Fruit fly (Drosophila melanogaster) whole organism, embryonic: ENCODE data around the gene CG12589.
A peak's percentile ranks its signal among the peaks of the same experiment; 100 is the strongest.

Experiments
- Atf-2 ChIP-seq: fragments of 200-800 bp; sonication (Bioruptor generic); optimal IDR thresholded peaks from 2 replicates; lab custom pipeline; 2016; ENCODE audit warnings: missing biosample characterization, missing genetic modification characterization
- CG10209 ChIP-seq: fragments of 200-800 bp; sonication (Bioruptor generic); optimal IDR thresholded peaks from 3 replicates; lab custom pipeline; 2017; ENCODE audit warnings: missing biosample characterization, mild to moderate bottlenecking, missing genetic modification characterization, missing genetic modification reagents
- CG10959 ChIP-seq: fragments of 200-800 bp; sonication (Bioruptor generic); IDR thresholded peaks from 2 replicates; pipeline ENCODE4 v1.3.6; 2022; ENCODE audit warnings: missing biosample characterization, missing genetic modification characterization
- CG11696 ChIP-seq: fragments of 200-800 bp; sonication (Bioruptor generic); IDR thresholded peaks from 2 replicates; pipeline ENCODE4 v1.3.6; 2022; ENCODE audit warnings: missing biosample characterization, missing genetic modification characterization
- CG1233 ChIP-seq: fragments of 200-800 bp; sonication (Bioruptor generic); optimal IDR thresholded peaks from 4 replicates; lab custom pipeline; 2018; ENCODE audit warnings: missing biosample characterization, mild to moderate bottlenecking, missing genetic modification characterization
- CG14965 ChIP-seq: fragments of 200-800 bp; sonication (Bioruptor generic); optimal IDR thresholded peaks from 2 replicates; lab custom pipeline; 2016; ENCODE audit warnings: missing biosample characterization, missing genetic modification characterization, borderline replicate concordance
- CG15011 ChIP-seq: fragments of 200-800 bp; sonication (Bioruptor generic); optimal IDR thresholded peaks from 3 replicates; lab custom pipeline; 2018; ENCODE audit warnings: missing biosample characterization, mild to moderate bottlenecking, missing genetic modification characterization
- CG1602 ChIP-seq: fragments of 200-800 bp; sonication (Bioruptor generic); optimal IDR thresholded peaks from 3 replicates; lab custom pipeline; 2016; ENCODE audit warnings: missing biosample characterization, missing genetic modification characterization
- CG17385 ChIP-seq: fragments of 200-800 bp; sonication (Bioruptor generic); optimal IDR thresholded peaks from 3 replicates; lab custom pipeline; 2018; ENCODE audit warnings: missing biosample characterization, mild to moderate bottlenecking, missing genetic modification characterization
- CG17612 ChIP-seq: fragments of 200-800 bp; sonication (Bioruptor generic); IDR thresholded peaks from 2 replicates; pipeline ENCODE4 v1.3.6; 2022; ENCODE audit warnings: missing biosample characterization, missing genetic modification characterization
- CG2875 ChIP-seq: fragments of 200-800 bp; sonication (Bioruptor generic); optimal IDR thresholded peaks from 2 replicates; lab custom pipeline; 2017; ENCODE audit warnings: missing biosample characterization, mild to moderate bottlenecking, missing genetic modification characterization, missing genetic modification reagents
- CG32532 ChIP-seq: fragments of 200-800 bp; sonication (Bioruptor generic); IDR thresholded peaks from 2 replicates; pipeline ENCODE4 v1.3.6; 2022; ENCODE audit warnings: missing biosample characterization, missing genetic modification characterization
- CG32772 ChIP-seq: fragments of 200-800 bp; sonication (Bioruptor generic); IDR thresholded peaks from 2 replicates; pipeline ENCODE4 v1.3.6; 2022; ENCODE audit warnings: missing biosample characterization, missing genetic modification characterization
- CG7372 ChIP-seq: fragments of 200-800 bp; sonication (Bioruptor generic); IDR thresholded peaks from 2 replicates; pipeline ENCODE4 v1.3.6; 2022; ENCODE audit warnings: missing biosample characterization, missing genetic modification characterization
- Chrac-16 ChIP-seq: fragments of 200-800 bp; sonication (Bioruptor generic); optimal IDR thresholded peaks from 3 replicates; lab custom pipeline; 2016; ENCODE audit warnings: missing biosample characterization, missing genetic modification characterization
- Dbx ChIP-seq: fragments of 200-800 bp; sonication (Bioruptor generic); IDR thresholded peaks from 3 replicates; pipeline ENCODE4 v1.3.6; 2022; ENCODE audit warnings: missing biosample characterization, missing genetic modification characterization
- Fer1 ChIP-seq: fragments of 200-800 bp; sonication (Bioruptor generic); optimal IDR thresholded peaks from 2 replicates; lab custom pipeline; 2017; ENCODE audit warnings: missing biosample characterization, mild to moderate bottlenecking, missing genetic modification characterization
- Gsc ChIP-seq: fragments of 200-800 bp; sonication (Bioruptor generic); IDR thresholded peaks from 2 replicates; pipeline ENCODE4 v1.3.6; 2022; ENCODE audit warnings: missing biosample characterization, missing genetic modification characterization
- HLH4C ChIP-seq: fragments of 200-800 bp; sonication (Bioruptor generic); IDR thresholded peaks from 3 replicates; pipeline ENCODE4 v1.3.6; 2022; ENCODE audit warnings: missing biosample characterization, missing genetic modification characterization; ENCODE audit not compliant: partially characterized antibody
- Hand ChIP-seq: fragments of 200-800 bp; sonication (Bioruptor generic); optimal IDR thresholded peaks from 2 replicates; lab custom pipeline; 2017; ENCODE audit warnings: mild to moderate bottlenecking, missing biosample characterization, missing genetic modification reagents, missing genetic modification characterization
- Hr39 ChIP-seq: fragments of >200 bp; optimal IDR thresholded peaks from 2 replicates; lab custom pipeline; 2017
- Hsf ChIP-seq: fragments of 200-800 bp; sonication (Bioruptor generic); optimal IDR thresholded peaks from 3 replicates; lab custom pipeline; 2016; ENCODE audit warnings: missing biosample characterization, missing genetic modification characterization
- Meics ChIP-seq: fragments of 200-800 bp; sonication (Bioruptor generic); optimal IDR thresholded peaks from 2 replicates; lab custom pipeline; 2017; ENCODE audit warnings: missing biosample characterization, mild to moderate bottlenecking, missing genetic modification characterization
- Side ChIP-seq: fragments of 200-800 bp; sonication (Bioruptor generic); optimal IDR thresholded peaks from 2 replicates; lab custom pipeline; 2016; ENCODE audit warnings: missing biosample characterization, missing genetic modification characterization
- Six4 ChIP-seq: fragments of 200-800 bp; sonication (Bioruptor generic); optimal IDR thresholded peaks from 2 replicates; lab custom pipeline; 2016; ENCODE audit warnings: missing biosample characterization, missing genetic modification characterization
- Spps ChIP-seq: fragments of 200-800 bp; sonication (Bioruptor generic); optimal IDR thresholded peaks from 2 replicates; lab custom pipeline; 2018; ENCODE audit warnings: missing biosample characterization, mild to moderate bottlenecking, missing genetic modification characterization
- bigmax ChIP-seq: fragments of 200-800 bp; sonication (Bioruptor generic); optimal IDR thresholded peaks from 2 replicates; lab custom pipeline; 2018; ENCODE audit warnings: missing biosample characterization, mild to moderate bottlenecking, missing genetic modification characterization
- chif ChIP-seq, 2 experiments: fragments of 200-800 bp; sonication (Bioruptor generic); optimal IDR thresholded peaks; 3 replicates each; lab custom pipeline; 2016; ENCODE audit warnings: missing biosample characterization in 2 of 2, missing genetic modification characterization in 2 of 2
- chm ChIP-seq: fragments of 200-800 bp; sonication (Bioruptor generic); IDR thresholded peaks from 2 replicates; pipeline ENCODE4 v1.3.6; 2022; ENCODE audit warnings: missing biosample characterization, missing genetic modification characterization
- crc ChIP-seq: fragments of 200-800 bp; sonication (Bioruptor generic); optimal IDR thresholded peaks from 2 replicates; lab custom pipeline; 2016; ENCODE audit warnings: missing biosample characterization, missing genetic modification characterization
- dmrt11E ChIP-seq: fragments of 200-800 bp; sonication (Bioruptor generic); optimal IDR thresholded peaks from 3 replicates; lab custom pipeline; 2018; ENCODE audit warnings: missing biosample characterization, mild to moderate bottlenecking, missing genetic modification characterization, moderate library complexity
- emc ChIP-seq: fragments of 200-800 bp; sonication (Bioruptor generic); optimal IDR thresholded peaks from 2 replicates; lab custom pipeline; 2016; ENCODE audit warnings: missing biosample characterization, missing genetic modification characterization
- gcm ChIP-seq: fragments of 200-800 bp; sonication (Bioruptor generic); optimal IDR thresholded peaks from 2 replicates; lab custom pipeline; 2019; ENCODE audit warnings: missing biosample characterization, mild to moderate bottlenecking, missing genetic modification characterization, moderate library complexity
- ham ChIP-seq: fragments of 200-800 bp; sonication (Bioruptor generic); IDR thresholded peaks from 2 replicates; pipeline ENCODE4 v1.3.6; 2022; ENCODE audit warnings: missing biosample characterization, missing genetic modification characterization
- ind ChIP-seq: fragments of 200-800 bp; sonication (Bioruptor generic); optimal IDR thresholded peaks from 3 replicates; lab custom pipeline; 2016; ENCODE audit warnings: missing biosample characterization, missing genetic modification characterization
- luna ChIP-seq: fragments of 200-800 bp; sonication (Bioruptor generic); optimal IDR thresholded peaks from 2 replicates; lab custom pipeline; 2016; ENCODE audit warnings: missing biosample characterization, missing genetic modification characterization
- mam ChIP-seq: fragments of 200-800 bp; sonication (Bioruptor generic); optimal IDR thresholded peaks from 3 replicates; lab custom pipeline; 2016; ENCODE audit warnings: missing biosample characterization, missing genetic modification characterization
- nau ChIP-seq: fragments of 200-800 bp; sonication (Bioruptor generic); optimal IDR thresholded peaks from 3 replicates; lab custom pipeline; 2017; ENCODE audit warnings: missing biosample characterization, mild to moderate bottlenecking, missing genetic modification characterization, missing genetic modification reagents
- pfk ChIP-seq: fragments of 200-800 bp; sonication (Bioruptor generic); optimal IDR thresholded peaks from 2 replicates; lab custom pipeline; 2018; ENCODE audit warnings: missing biosample characterization, mild to moderate bottlenecking, missing genetic modification characterization, moderate library complexity
- pho ChIP-seq: fragments of 200-800 bp; sonication (Bioruptor generic); optimal IDR thresholded peaks from 2 replicates; lab custom pipeline; 2016; ENCODE audit warnings: missing biosample characterization, missing genetic modification characterization
- phol ChIP-seq: fragments of 200-800 bp; sonication (Bioruptor generic); optimal IDR thresholded peaks from 3 replicates; lab custom pipeline; 2018; ENCODE audit warnings: missing biosample characterization, mild to moderate bottlenecking, missing genetic modification characterization, moderate library complexity
- pnt ChIP-seq: fragments of 200-800 bp; sonication (Bioruptor generic); optimal IDR thresholded peaks from 3 replicates; lab custom pipeline; 2016; ENCODE audit warnings: missing biosample characterization, missing genetic modification characterization
- pzg ChIP-seq: fragments of 200-800 bp; sonication (Bioruptor generic); optimal IDR thresholded peaks from 3 replicates; lab custom pipeline; 2018; ENCODE audit warnings: missing biosample characterization, mild to moderate bottlenecking, missing genetic modification characterization, moderate library complexity
- schlank ChIP-seq: fragments of 200-800 bp; sonication (Bioruptor generic); optimal IDR thresholded peaks from 2 replicates; lab custom pipeline; 2018; ENCODE audit warnings: missing biosample characterization, mild to moderate bottlenecking, missing genetic modification characterization
- scrt ChIP-seq: fragments of 200-800 bp; sonication (Bioruptor generic); optimal IDR thresholded peaks from 2 replicates; lab custom pipeline; 2018; ENCODE audit warnings: missing biosample characterization, mild to moderate bottlenecking, missing genetic modification characterization, moderate library complexity
- sisA ChIP-seq: fragments of 200-800 bp; sonication (Bioruptor generic); IDR thresholded peaks from 2 replicates; pipeline ENCODE4 v1.3.6; 2022; ENCODE audit warnings: missing biosample characterization, missing genetic modification characterization
- slbo ChIP-seq: fragments of 200-800 bp; sonication (Bioruptor generic); IDR thresholded peaks from 2 replicates; pipeline ENCODE4 v1.3.6; 2022; ENCODE audit warnings: missing biosample characterization, missing genetic modification characterization
- sqz ChIP-seq: fragments of 200-800 bp; sonication (Bioruptor generic); optimal IDR thresholded peaks from 3 replicates; lab custom pipeline; 2018; ENCODE audit warnings: missing biosample characterization, mild to moderate bottlenecking, missing genetic modification characterization
- trem ChIP-seq: fragments of 200-800 bp; optimal IDR thresholded peaks from 3 replicates; lab custom pipeline; 2019; ENCODE audit warnings: missing biosample characterization, mild to moderate bottlenecking, missing genetic modification characterization, moderate library complexity
- twi ChIP-seq: fragments of 200-800 bp; optimal IDR thresholded peaks from 2 replicates; lab custom pipeline; 2019; ENCODE audit warnings: missing biosample characterization, mild to moderate bottlenecking, missing genetic modification characterization, moderate library complexity
- vnd ChIP-seq: fragments of 200-800 bp; sonication (Bioruptor generic); IDR thresholded peaks from 3 replicates; pipeline ENCODE4 v1.3.6; 2022; ENCODE audit warnings: missing biosample characterization, missing genetic modification characterization; ENCODE audit not compliant: partially characterized antibody

CG12589 gene

dm6 chr3R:5120461-5121214 is 18.2 kb downstream of the CG12589 start (continued):
- TF ChIP-seq chif (GFP tag; optimal IDR thresholded peaks at IDR 0.05; lab: Kevin White, UChicago) = peak in 1 of 2 experiments; percentile 27
- TF ChIP-seq Chrac-16 = no peak
- TF ChIP-seq CG7372 (GFP tag; lab: Robert Waterston, UW) = no peak
- TF ChIP-seq Dbx = no peak
- no peak for TF ChIP-seq CG2875
- TF ChIP-seq pho (GFP tag; lab: Kevin White, UChicago) = no peak
- TF ChIP-seq CG32772 (GFP tag; lab: Robert Waterston, UW) = no peak
- TF ChIP-seq pzg (GFP tag; lab: Kevin White, UChicago) = no peak
- no peak for TF ChIP-seq luna (GFP tag; lab: Kevin White, UChicago)
- no peak for TF ChIP-seq pnt (GFP tag; lab: Kevin White, UChicago)
- peak; percentile 26 for TF ChIP-seq scrt (GFP tag; lab: Kevin White, UChicago)
- TF ChIP-seq Fer1 (GFP tag; lab: Kevin White, UChicago) = peak; percentile 40
- TF ChIP-seq CG17385 (GFP tag; lab: Kevin White, UChicago) = peak; percentile 3
- TF ChIP-seq sqz = no peak
- TF ChIP-seq gcm (GFP tag; lab: Kevin White, UChicago) = no peak
- TF ChIP-seq CG17612 (GFP tag; lab: Robert Waterston, UW) = no peak
- TF ChIP-seq CG1233 (GFP tag; lab: Kevin White, UChicago) = peak; percentile 7
- peak; percentile 2 for TF ChIP-seq ind (GFP tag; lab: Kevin White, UChicago)
- no peak for TF ChIP-seq Side (GFP tag; lab: Kevin White, UChicago)
- TF ChIP-seq phol = peak; percentile 29
- no peak for TF ChIP-seq trem (tag; lab: Kevin White, UChicago)
- TF ChIP-seq CG10209 (GFP tag; lab: Kevin White, UChicago) = peak; percentile 7
- no peak for TF ChIP-seq CG15011 (GFP tag; lab: Kevin White, UChicago)
- no peak for TF ChIP-seq HLH4C (GFP tag; lab: Robert Waterston, UW)
- TF ChIP-seq sisA = no peak
- no peak for TF ChIP-seq Hsf (GFP tag; lab: Kevin White, UChicago)
- no peak for TF ChIP-seq bigmax
- no peak for TF ChIP-seq nau (GFP tag; lab: Kevin White, UChicago)
- TF ChIP-seq pfk (GFP tag; lab: Kevin White, UChicago) = no peak
- no peak for TF ChIP-seq CG10959
- TF ChIP-seq mam (GFP tag; lab: Kevin White, UChicago) = no peak
- TF ChIP-seq slbo (GFP tag; lab: Robert Waterston, UW) = 0 out of 2 replicates have a peak, but pooled peaks have one; percentile 5
- TF ChIP-seq Hr39 = no peak
- no peak for TF ChIP-seq crc
- peak; percentile 48 for TF ChIP-seq dmrt11E
- TF ChIP-seq vnd (GFP tag; lab: Robert Waterston, UW) = no peak
- TF ChIP-seq CG32532 (GFP tag; lab: Robert Waterston, UW) = no peak; the same call in 1 of the 2 replicates
- TF ChIP-seq twi (tag; lab: Kevin White, UChicago) = no peak
- no peak for TF ChIP-seq chm (GFP tag; lab: Robert Waterston, UW)
- TF ChIP-seq Spps = no peak
- no peak for TF ChIP-seq CG14965
- no peak for TF ChIP-seq CG11696 (GFP tag; lab: Robert Waterston, UW)
- TF ChIP-seq ham (GFP tag; lab: Robert Waterston, UW) = no peak
- no peak for TF ChIP-seq Atf-2 (GFP tag; lab: Kevin White, UChicago)
- TF ChIP-seq Hand = no peak
- no peak for TF ChIP-seq schlank (tag; lab: Kevin White, UChicago)
- peak; percentile 24 for TF ChIP-seq Six4
- no peak for TF ChIP-seq emc (GFP tag; lab: Kevin White, UChicago)
- TF ChIP-seq Meics (GFP tag; lab: Kevin White, UChicago) = no peak
- no peak for TF ChIP-seq CG1602
- TF ChIP-seq Gsc (GFP tag; lab: Robert Waterston, UW) = no peak
